Fruit fly (Drosophila melanogaster) whole organism, embryonic: ENCODE measurements around the gene Bx42.

Experiments used
- Atf-2 ChIP-seq: fragments of 200-800 bp; sonication (Bioruptor generic); optimal IDR thresholded peaks from 2 replicates; lab custom pipeline; 2016; ENCODE audit warnings: missing biosample characterization, missing genetic modification characterization
- Atf3 ChIP-seq: fragments of 200-800 bp; sonication (Bioruptor generic); optimal IDR thresholded peaks from 3 replicates; lab custom pipeline; 2016; ENCODE audit warnings: missing biosample characterization, missing genetic modification characterization
- Bteb2 ChIP-seq: fragments of 200-800 bp; sonication (Bioruptor generic); optimal IDR thresholded peaks from 2 replicates; lab custom pipeline; 2016; ENCODE audit warnings: missing biosample characterization, missing genetic modification characterization
- CG10366 ChIP-seq: fragments of 200-800 bp; sonication (Bioruptor generic); IDR thresholded peaks from 2 replicates; pipeline ENCODE4 v1.3.6; 2022; ENCODE audit warnings: missing biosample characterization, missing genetic modification characterization
- CG10979 ChIP-seq: fragments of 200-800 bp; sonication (Bioruptor generic); optimal IDR thresholded peaks from 2 replicates; lab custom pipeline; 2018; ENCODE audit warnings: missing biosample characterization, mild to moderate bottlenecking, missing genetic modification characterization, moderate library complexity
- CG11093 ChIP-seq: fragments of 200-800 bp; sonication (Bioruptor generic); IDR thresholded peaks from 3 replicates; pipeline ENCODE4 v1.3.6; 2022; ENCODE audit warnings: missing biosample characterization, missing genetic modification characterization
- CG11504 ChIP-seq: fragments of 200-800 bp; sonication (Bioruptor generic); optimal IDR thresholded peaks from 3 replicates; lab custom pipeline; 2019; ENCODE audit warnings: missing biosample characterization, mild to moderate bottlenecking, missing genetic modification characterization, moderate library complexity
- CG12155 ChIP-seq: fragments of 200-800 bp; sonication (Bioruptor generic); optimal IDR thresholded peaks from 3 replicates; lab custom pipeline; 2016; ENCODE audit warnings: missing biosample characterization, missing genetic modification characterization
- CG14441 ChIP-seq: fragments of 200-800 bp; sonication (Bioruptor generic); IDR thresholded peaks from 2 replicates; pipeline ENCODE4 v1.3.6; 2022; ENCODE audit warnings: missing biosample characterization, missing genetic modification characterization
- CG15696 ChIP-seq: fragments of 200-800 bp; sonication (Bioruptor generic); optimal IDR thresholded peaks from 2 replicates; lab custom pipeline; 2019; ENCODE audit warnings: missing biosample characterization, mild to moderate bottlenecking, missing genetic modification characterization, moderate library complexity
- CG2202 ChIP-seq: fragments of 200-800 bp; sonication (Bioruptor generic); optimal IDR thresholded peaks from 2 replicates; lab custom pipeline; 2018; ENCODE audit warnings: missing biosample characterization, mild to moderate bottlenecking, missing genetic modification characterization
- CG3163 ChIP-seq: fragments of 200-800 bp; sonication (Bioruptor generic); optimal IDR thresholded peaks from 3 replicates; lab custom pipeline; 2016; ENCODE audit warnings: missing biosample characterization, missing genetic modification characterization
- CG34224 ChIP-seq: fragments of 200-800 bp; sonication (Bioruptor generic); IDR thresholded peaks from 3 replicates; pipeline ENCODE4 v1.3.6; 2022; ENCODE audit warnings: missing biosample characterization, missing genetic modification characterization; ENCODE audit not compliant: partially characterized antibody
- CG42726 ChIP-seq: fragments of 200-800 bp; sonication (Bioruptor generic); IDR thresholded peaks from 2 replicates; pipeline ENCODE4 v1.3.6; 2022; ENCODE audit warnings: missing biosample characterization, missing genetic modification characterization; ENCODE audit not compliant: partially characterized antibody
- CG4282 ChIP-seq: fragments of 200-800 bp; sonication (Bioruptor generic); optimal IDR thresholded peaks from 2 replicates; lab custom pipeline; 2016; ENCODE audit warnings: missing biosample characterization, missing genetic modification characterization
- CG6254 ChIP-seq: fragments of 200-800 bp; sonication (Bioruptor generic); optimal IDR thresholded peaks from 3 replicates; lab custom pipeline; 2017; ENCODE audit warnings: mild to moderate bottlenecking, missing biosample characterization, missing genetic modification reagents, missing genetic modification characterization
- CG7839 ChIP-seq: fragments of 200-800 bp; sonication (Bioruptor generic); optimal IDR thresholded peaks from 3 replicates; lab custom pipeline; 2018; ENCODE audit warnings: missing biosample characterization, mild to moderate bottlenecking, missing genetic modification characterization, moderate library complexity
- CG7963 ChIP-seq: fragments of 200-800 bp; sonication (Bioruptor generic); IDR thresholded peaks from 3 replicates; pipeline ENCODE4 v1.3.6; 2022; ENCODE audit warnings: missing biosample characterization, missing genetic modification characterization; ENCODE audit not compliant: partially characterized antibody
- CG8359 ChIP-seq: fragments of 200-800 bp; sonication (Bioruptor generic); optimal IDR thresholded peaks from 2 replicates; lab custom pipeline; 2017; ENCODE audit warnings: missing biosample characterization, mild to moderate bottlenecking, missing genetic modification characterization, borderline replicate concordance
- CG9727 ChIP-seq: fragments of 200-800 bp; sonication (Bioruptor generic); optimal IDR thresholded peaks from 3 replicates; lab custom pipeline; 2017; ENCODE audit warnings: missing biosample characterization, mild to moderate bottlenecking, missing genetic modification characterization
- CrebB ChIP-seq: fragments of 200-800 bp; sonication (Bioruptor generic); optimal IDR thresholded peaks from 3 replicates; lab custom pipeline; 2018; ENCODE audit warnings: missing biosample characterization, mild to moderate bottlenecking, missing genetic modification characterization
- Doc3 ChIP-seq: fragments of 200-800 bp; sonication (Bioruptor generic); IDR thresholded peaks from 3 replicates; pipeline ENCODE4 v1.3.6; 2022; ENCODE audit warnings: missing biosample characterization, missing genetic modification characterization; ENCODE audit not compliant: partially characterized antibody
- Dp ChIP-seq: fragments of 200-800 bp; sonication (Bioruptor generic); optimal IDR thresholded peaks from 2 replicates; lab custom pipeline; 2018; ENCODE audit warnings: missing biosample characterization, mild to moderate bottlenecking, missing genetic modification characterization, moderate library complexity
- Hand ChIP-seq: fragments of 200-800 bp; sonication (Bioruptor generic); optimal IDR thresholded peaks from 2 replicates; lab custom pipeline; 2017; ENCODE audit warnings: mild to moderate bottlenecking, missing biosample characterization, missing genetic modification reagents, missing genetic modification characterization
- Lhr ChIP-seq: fragments of 200-800 bp; sonication (Bioruptor generic); optimal IDR thresholded peaks from 3 replicates; lab custom pipeline; 2017; ENCODE audit warnings: mild to moderate bottlenecking, missing biosample characterization, missing genetic modification reagents, missing genetic modification characterization
- MESR4 ChIP-seq: fragments of 200-800 bp; sonication (Bioruptor generic); optimal IDR thresholded peaks from 2 replicates; lab custom pipeline; 2018; ENCODE audit warnings: missing biosample characterization, mild to moderate bottlenecking, missing genetic modification characterization, moderate library complexity
- Mad ChIP-seq: fragments of 200-800 bp; sonication (Bioruptor generic); optimal IDR thresholded peaks from 2 replicates; lab custom pipeline; 2016; ENCODE audit warnings: missing biosample characterization, missing genetic modification characterization
- Meics ChIP-seq: fragments of 200-800 bp; sonication (Bioruptor generic); optimal IDR thresholded peaks from 2 replicates; lab custom pipeline; 2017; ENCODE audit warnings: missing biosample characterization, mild to moderate bottlenecking, missing genetic modification characterization
- NC2α ChIP-seq: fragments of 200-800 bp; sonication (Bioruptor generic); optimal IDR thresholded peaks from 2 replicates; lab custom pipeline; 2016; ENCODE audit warnings: missing biosample characterization, missing genetic modification characterization
- Oli ChIP-seq: fragments of 200-800 bp; sonication (Bioruptor generic); optimal IDR thresholded peaks from 2 replicates; lab custom pipeline; 2018; ENCODE audit warnings: missing biosample characterization, mild to moderate bottlenecking, missing genetic modification characterization, moderate library complexity
- Sox100B ChIP-seq: fragments of 200-800 bp; sonication (Bioruptor generic); optimal IDR thresholded peaks from 3 replicates; lab custom pipeline; 2018; ENCODE audit warnings: missing biosample characterization, mild to moderate bottlenecking, missing genetic modification characterization
- ac ChIP-seq: fragments of 200-800 bp; sonication (Bioruptor generic); optimal IDR thresholded peaks from 3 replicates; lab custom pipeline; 2017; ENCODE audit warnings: missing biosample characterization, mild to moderate bottlenecking, missing genetic modification characterization
- caup ChIP-seq: fragments of 200-800 bp; sonication (Bioruptor generic); optimal IDR thresholded peaks from 3 replicates; lab custom pipeline; 2017; ENCODE audit warnings: missing biosample characterization, mild to moderate bottlenecking, missing genetic modification characterization, moderate library complexity; ENCODE audit not compliant: severe bottlenecking
- dmrt99B ChIP-seq: fragments of 200-800 bp; sonication (Bioruptor generic); optimal IDR thresholded peaks from 2 replicates; lab custom pipeline; 2018; ENCODE audit warnings: missing biosample characterization, mild to moderate bottlenecking, missing genetic modification characterization, moderate library complexity
- emc ChIP-seq: fragments of 200-800 bp; sonication (Bioruptor generic); optimal IDR thresholded peaks from 2 replicates; lab custom pipeline; 2016; ENCODE audit warnings: missing biosample characterization, missing genetic modification characterization
- fu2 ChIP-seq: fragments of 200-800 bp; sonication (Bioruptor generic); optimal IDR thresholded peaks from 2 replicates; lab custom pipeline; 2016; ENCODE audit warnings: missing biosample characterization, missing genetic modification characterization
- gcm2 ChIP-seq: fragments of 200-800 bp; sonication (Bioruptor generic); optimal IDR thresholded peaks from 2 replicates; lab custom pipeline; 2016; ENCODE audit warnings: missing biosample characterization, missing genetic modification characterization
- gsb-n ChIP-seq: fragments of 200-800 bp; sonication (Bioruptor generic); optimal IDR thresholded peaks from 3 replicates; lab custom pipeline; 2018; ENCODE audit warnings: missing biosample characterization, mild to moderate bottlenecking, missing genetic modification characterization
- hth ChIP-seq: fragments of >200 bp; optimal IDR thresholded peaks from 2 replicates; lab custom pipeline; 2017; ENCODE audit warnings: inconsistent platforms
- pum ChIP-seq: fragments of 200-800 bp; sonication (Bioruptor generic); optimal IDR thresholded peaks from 2 replicates; lab custom pipeline; 2016; ENCODE audit warnings: missing biosample characterization, missing genetic modification characterization
- schlank ChIP-seq: fragments of 200-800 bp; sonication (Bioruptor generic); optimal IDR thresholded peaks from 2 replicates; lab custom pipeline; 2018; ENCODE audit warnings: missing biosample characterization, mild to moderate bottlenecking, missing genetic modification characterization
- shn ChIP-seq: fragments of 200-800 bp; sonication (Bioruptor generic); optimal IDR thresholded peaks from 3 replicates; lab custom pipeline; 2016; ENCODE audit warnings: missing biosample characterization, missing genetic modification characterization
- sisA ChIP-seq: fragments of 200-800 bp; sonication (Bioruptor generic); IDR thresholded peaks from 2 replicates; pipeline ENCODE4 v1.3.6; 2022; ENCODE audit warnings: missing biosample characterization, missing genetic modification characterization
- sna ChIP-seq: fragments of 200-800 bp; sonication (Bioruptor generic); IDR thresholded peaks from 2 replicates; pipeline ENCODE4 v1.3.6; 2022; ENCODE audit warnings: missing biosample characterization, missing genetic modification characterization; ENCODE audit not compliant: partially characterized antibody
- tgo ChIP-seq: fragments of 200-800 bp; sonication (Bioruptor generic); IDR thresholded peaks from 3 replicates; pipeline ENCODE4 v1.3.6; 2022; ENCODE audit warnings: missing biosample characterization, missing genetic modification characterization
- tin ChIP-seq: fragments of 200-800 bp; sonication (Bioruptor generic); optimal IDR thresholded peaks from 3 replicates; lab custom pipeline; 2016; ENCODE audit warnings: missing biosample characterization, missing genetic modification characterization
- twi ChIP-seq: fragments of 200-800 bp; optimal IDR thresholded peaks from 2 replicates; lab custom pipeline; 2019; ENCODE audit warnings: missing biosample characterization, mild to moderate bottlenecking, missing genetic modification characterization, moderate library complexity
- zen2 ChIP-seq: fragments of 200-800 bp; sonication (Bioruptor generic); IDR thresholded peaks from 3 replicates; pipeline ENCODE4 v1.3.6; 2022; ENCODE audit warnings: missing biosample characterization, missing genetic modification characterization; ENCODE audit not compliant: partially characterized antibody
- zfh2 ChIP-seq: fragments of 200-800 bp; sonication (Bioruptor generic); optimal IDR thresholded peaks from 2 replicates; lab custom pipeline; 2016; ENCODE audit warnings: missing biosample characterization, missing genetic modification characterization

Bx42 gene

dm6 chrX:9119671-9120364, 13.4 kb upstream of the Bx42 start (continued):
- TF ChIP-seq CG7839 (peak; percentile 37), gsb-n (tag; lab: Kevin White, UChicago) (no peak), CG3163 (GFP tag; lab: Kevin White, UChicago) (no peak), Hand (GFP tag; lab: Kevin White, UChicago) (peak; percentile 11), CG9727 (peak; percentile 16), CG11093 (no peak), CG15696 (tag; lab: Kevin White, UChicago) (no peak), NC2α (GFP tag; lab: Kevin White, UChicago) (no peak), Bteb2 (GFP tag; lab: Kevin White, UChicago) (no peak), CrebB (tag; lab: Kevin White, UChicago) (no peak), caup (GFP tag; lab: Kevin White, UChicago) (peak; percentile 16), CG8359 (GFP tag; lab: Kevin White, UChicago) (no peak), fu2 (no peak), Doc3 (GFP tag; lab: Robert Waterston, UW) (no peak), Dp (GFP tag; lab: Kevin White, UChicago) (no peak), hth (lab: Kevin White, UChicago) (no peak), dmrt99B (tag; lab: Kevin White, UChicago) (peak; percentile 60), tgo (no peak), CG2202 (tag; lab: Kevin White, UChicago) (no peak), ac (no peak), gcm2 (no peak), shn (GFP tag; lab: Kevin White, UChicago) (no peak), Oli (tag; lab: Kevin White, UChicago) (peak; percentile 31), zfh2 (GFP tag; lab: Kevin White, UChicago) (no peak), sna (no peak), CG6254 (GFP tag; lab: Kevin White, UChicago) (no peak), Atf-2 (GFP tag; lab: Kevin White, UChicago) (no peak), emc (GFP tag; lab: Kevin White, UChicago) (no peak), CG12155 (no peak), Mad (no peak), MESR4 (GFP tag; lab: Kevin White, UChicago) (no peak), Meics (GFP tag; lab: Kevin White, UChicago) (peak; percentile 12), CG7963 (GFP tag; lab: Robert Waterston, UW) (no peak), twi (no peak), CG4282 (no peak), CG42726 (GFP tag; lab: Robert Waterston, UW) (no peak), Sox100B (peak; percentile 67), pum (GFP tag; lab: Kevin White, UChicago) (peak; percentile 10), CG10979 (peak; percentile 44), CG11504 (tag; lab: Kevin White, UChicago) (peak; percentile 67), Lhr (GFP tag; lab: Kevin White, UChicago) (no peak), CG34224 (GFP tag; lab: Robert Waterston, UW) (no peak), sisA (GFP tag; lab: Robert Waterston, UW) (peak; percentile 32; the same call in 1 of the 2 replicates), schlank (tag; lab: Kevin White, UChicago) (no peak), zen2 (GFP tag; lab: Robert Waterston, UW) (no peak), CG10366 (GFP tag; lab: Robert Waterston, UW) (no peak), CG14441 (GFP tag; lab: Robert Waterston, UW) (no peak), Atf3 (GFP tag; lab: Kevin White, UChicago) (no peak), tin (GFP tag; lab: Kevin White, UChicago) (peak; percentile 43)
